Worm (Caenorhabditis elegans) whole organism, L3 larva: Measurements from ENCODE around the gene gst-28.

Experiments used
- R02D3.7 ChIP-seq: fragments of 150-350 bp; optimal IDR thresholded peaks from 2 replicates; lab custom pipeline; 2014; ENCODE audit warnings: missing biosample characterization, missing genetic modification characterization
- ZK546.5 ChIP-seq: sonication (generic microtip); optimal IDR thresholded peaks from 2 replicates; lab custom pipeline; 2017; ENCODE audit warnings: missing biosample characterization, missing genetic modification characterization
- aly-2 ChIP-seq: fragments of 150-350 bp; optimal IDR thresholded peaks from 2 replicates; lab custom pipeline; 2014; ENCODE audit warnings: missing biosample characterization, missing genetic modification characterization
- ceh-16 ChIP-seq: sonication (generic microtip); optimal IDR thresholded peaks from 2 replicates; lab custom pipeline; 2017; ENCODE audit warnings: missing biosample characterization, missing genetic modification characterization
- ceh-28 ChIP-seq: fragments of 150-350 bp; optimal IDR thresholded peaks from 2 replicates; lab custom pipeline; 2014; ENCODE audit warnings: missing biosample characterization, missing genetic modification reagents, missing genetic modification characterization
- daf-12 ChIP-seq: fragments of 150-350 bp; optimal IDR thresholded peaks from 2 replicates; lab custom pipeline; 2014; ENCODE audit warnings: missing biosample characterization, missing genetic modification reagents, missing genetic modification characterization
- elt-2 ChIP-seq: sonication (generic microtip); optimal IDR thresholded peaks from 2 replicates; lab custom pipeline; 2016; ENCODE audit warnings: missing genetic modification reagents, mild to moderate bottlenecking, missing genetic modification characterization, missing compliant biosample characterization
- fkh-10 ChIP-seq: sonication (generic microtip); optimal IDR thresholded peaks from 2 replicates; lab custom pipeline; 2017; ENCODE audit warnings: missing biosample characterization, missing genetic modification reagents, missing genetic modification characterization
- fkh-2 ChIP-seq: fragments of 150-350 bp; optimal IDR thresholded peaks from 2 replicates; lab custom pipeline; 2014; ENCODE audit warnings: missing biosample characterization, missing genetic modification reagents, missing genetic modification characterization
- fos-1 ChIP-seq: fragments of 150-350 bp; optimal IDR thresholded peaks from 2 replicates; lab custom pipeline; 2014; ENCODE audit warnings: missing biosample characterization, missing genetic modification characterization
- hmg-11 ChIP-seq: sonication (generic microtip); optimal IDR thresholded peaks from 2 replicates; lab custom pipeline; 2016; ENCODE audit warnings: missing genetic modification characterization, missing compliant biosample characterization
- jun-1 ChIP-seq: fragments of 150-350 bp; optimal IDR thresholded peaks from 2 replicates; lab custom pipeline; 2014; ENCODE audit warnings: missing biosample characterization, missing genetic modification reagents, missing genetic modification characterization
- lin-15B ChIP-seq: fragments of 150-350 bp; optimal IDR thresholded peaks from 2 replicates; lab custom pipeline; 2014; ENCODE audit warnings: missing biosample characterization, missing genetic modification characterization
- lin-39 ChIP-seq: fragments of 150-350 bp; optimal IDR thresholded peaks from 2 replicates; lab custom pipeline; 2018; ENCODE audit warnings: missing biosample characterization, missing genetic modification reagents, missing genetic modification characterization
- mml-1 ChIP-seq: fragments of 150-350 bp; sonication (generic microtip); optimal IDR thresholded peaks from 3 replicates; lab custom pipeline; 2014; ENCODE audit warnings: missing biosample characterization, missing genetic modification characterization
- nfya-1 ChIP-seq: sonication (generic microtip); optimal IDR thresholded peaks from 2 replicates; lab custom pipeline; 2017; ENCODE audit warnings: missing genetic modification characterization, mild to moderate bottlenecking, missing compliant biosample characterization, antibody characterized with exemption, moderate library complexity; ENCODE audit not compliant: insufficient read depth
- nhr-23 ChIP-seq: fragments of 150-350 bp; optimal IDR thresholded peaks from 2 replicates; lab custom pipeline; 2014; ENCODE audit warnings: missing biosample characterization, missing genetic modification reagents, missing genetic modification characterization
- nhr-237 ChIP-seq: fragments of 150-350 bp; optimal IDR thresholded peaks from 2 replicates; lab custom pipeline; 2014; ENCODE audit warnings: missing biosample characterization, missing genetic modification characterization
- nhr-25 ChIP-seq: sonication (generic microtip); optimal IDR thresholded peaks from 2 replicates; lab custom pipeline; 2017; ENCODE audit warnings: missing biosample characterization, missing genetic modification characterization
- nhr-28 ChIP-seq: fragments of 150-350 bp; optimal IDR thresholded peaks from 2 replicates; lab custom pipeline; 2014; ENCODE audit warnings: missing biosample characterization, missing genetic modification characterization
- nhr-76 ChIP-seq: fragments of 150-350 bp; sonication (generic microtip); optimal IDR thresholded peaks from 5 replicates; lab custom pipeline; 2014; ENCODE audit warnings: missing biosample characterization, missing genetic modification characterization
- pha-4 ChIP-seq: fragments of 150-350 bp; optimal IDR thresholded peaks from 2 replicates; lab custom pipeline; 2014; ENCODE audit warnings: missing biosample characterization, missing genetic modification reagents, missing genetic modification characterization
- pqm-1 ChIP-seq: fragments of 150-350 bp; optimal IDR thresholded peaks from 2 replicates; lab custom pipeline; 2017; ENCODE audit warnings: missing biosample characterization, missing genetic modification characterization, inconsistent platforms
- sea-2 ChIP-seq: fragments of 150-350 bp; sonication (generic microtip); optimal IDR thresholded peaks from 4 replicates; lab custom pipeline; 2014; ENCODE audit warnings: missing biosample characterization, missing genetic modification reagents, missing genetic modification characterization
- snpc-4 ChIP-seq: fragments of 150-350 bp; optimal IDR thresholded peaks from 2 replicates; lab custom pipeline; 2014; ENCODE audit warnings: missing biosample characterization, missing genetic modification characterization
- tbx-2 ChIP-seq: sonication (generic microtip); optimal IDR thresholded peaks from 2 replicates; lab custom pipeline; 2016; ENCODE audit warnings: mild to moderate bottlenecking, missing genetic modification characterization, missing compliant biosample characterization
- zag-1 ChIP-seq: fragments of 150-350 bp; optimal IDR thresholded peaks from 2 replicates; lab custom pipeline; 2014; ENCODE audit warnings: missing biosample characterization, missing genetic modification characterization
- ztf-11 ChIP-seq: fragments of 150-350 bp; optimal IDR thresholded peaks from 2 replicates; lab custom pipeline; 2014; ENCODE audit warnings: missing biosample characterization, missing genetic modification characterization
- ztf-4 ChIP-seq: fragments of 150-350 bp; optimal IDR thresholded peaks from 2 replicates; lab custom pipeline; 2014; ENCODE audit warnings: missing biosample characterization, missing genetic modification characterization

Gene gst-28

ce11 chrII:15130512-15130911 is 36.9 kb downstream of the gst-28 start, which contains the start of gene Y53F4B.62:
TSS of gene Y53F4B.62 (minus strand) at chrII:15130612.
- TF ChIP-seq fos-1 (tag; lab: Kevin White, UChicago), result no peak
- no peak for TF ChIP-seq tbx-2 (tag; lab: Kevin White, UChicago)
- no peak for TF ChIP-seq pha-4
- TF ChIP-seq zag-1 (tag; lab: Kevin White, UChicago), result no peak
- no peak for TF ChIP-seq ztf-11 (tag; lab: Kevin White, UChicago)
- TF ChIP-seq ceh-16 (tag; lab: Kevin White, UChicago), result no peak
- no peak for TF ChIP-seq mml-1 (tag; lab: Kevin White, UChicago)
- TF ChIP-seq pqm-1 (tag; lab: Kevin White, UChicago), result no peak
- TF ChIP-seq ZK546.5 (tag; lab: Kevin White, UChicago), result no peak
- no peak for TF ChIP-seq aly-2 (tag; lab: Kevin White, UChicago)
- TF ChIP-seq nhr-23 (tag; lab: Kevin White, UChicago), result no peak
- no peak for TF ChIP-seq fkh-10 (GFP tag; lab: Kevin White, UChicago)
- TF ChIP-seq daf-12 (tag; lab: Kevin White, UChicago), result no peak
- TF ChIP-seq nhr-76 (tag; lab: Kevin White, UChicago), result no peak
- no peak for TF ChIP-seq jun-1 (tag; lab: Kevin White, UChicago)

- TF ChIP-seq fkh-2 (tag; lab: Kevin White, UChicago), result no peak
- no peak for TF ChIP-seq sea-2 (GFP tag; lab: Kevin White, UChicago)
- no peak for TF ChIP-seq ztf-4 (tag; lab: Kevin White, UChicago)
- no peak for TF ChIP-seq tbx-2 (tag; lab: Kevin White, UChicago)
- TF ChIP-seq pha-4, result no peak
- no peak for TF ChIP-seq nhr-237
Measured at ce11 chrII:15124193-15124592, 43.2 kb downstream of the gst-28 start, which contains the start of gene Y53F4B.23. TSS of gene Y53F4B.23 (plus strand) at chrII:15124504.

- TF ChIP-seq hmg-11 (tag; lab: Kevin White, UChicago) (peak; percentile 84), nfya-1 (tag; lab: Kevin White, UChicago) (peak; percentile 60), lin-15B (tag; lab: Kevin White, UChicago) (peak; percentile 44), nhr-23 (tag; lab: Kevin White, UChicago) (peak; percentile 12), nhr-237 (no peak), ztf-11 (tag; lab: Kevin White, UChicago) (no peak), elt-2 (peak; percentile 13), snpc-4 (tag; lab: Kevin White, UChicago) (peak; percentile 52), pha-4 (peak; percentile 71), aly-2 (tag; lab: Kevin White, UChicago) (no peak), R02D3.7 (tag; lab: Kevin White, UChicago) (no peak), nhr-25 (tag; lab: Kevin White, UChicago) (peak; percentile 38), nhr-28 (no peak), lin-39 (peak; percentile 59), nhr-76 (tag; lab: Kevin White, UChicago) (peak; percentile 13), ceh-28 (tag; lab: Kevin White, UChicago) (peak; percentile 60)
Measured at ce11 chrII:15119537-15120360, 47.6 kb downstream of the gst-28 start, which contains the start of gene arp-1. TSS of gene arp-1 (plus strand) at chrII:15120301.
